Worm (Caenorhabditis elegans) whole organism, L1 larva: ENCODE results near the gene ptc-3.

Source experiments
- C04F5.9 ChIP-seq: sonication (generic microtip); optimal IDR thresholded peaks from 2 replicates; lab custom pipeline; 2016; ENCODE audit warnings: missing genetic modification characterization, missing compliant biosample characterization
- C16A3.4 ChIP-seq: fragments of 150-350 bp; optimal IDR thresholded peaks from 2 replicates; lab custom pipeline; 2014; ENCODE audit warnings: missing biosample characterization, missing genetic modification characterization
- Y116A8C.19 ChIP-seq: sonication (generic microtip); optimal IDR thresholded peaks from 2 replicates; lab custom pipeline; 2016; ENCODE audit warnings: missing compliant biosample characterization, missing genetic modification characterization, borderline replicate concordance
- alr-1 ChIP-seq: fragments of 200-800 bp; sonication (Bioruptor generic); optimal IDR thresholded peaks from 2 replicates; lab custom pipeline; 2018; ENCODE audit warnings: borderline replicate concordance, mild to moderate bottlenecking, missing genetic modification characterization, missing compliant biosample characterization
- ama-1 ChIP-seq: fragments of 150-350 bp; optimal IDR thresholded peaks from 2 replicates; lab custom pipeline; 2014
- blmp-1 ChIP-seq: fragments of 150-350 bp; optimal IDR thresholded peaks from 2 replicates; lab custom pipeline; 2014; ENCODE audit warnings: missing biosample characterization, missing genetic modification characterization
- ceh-63 ChIP-seq: fragments of 200-800 bp; sonication (Bioruptor generic); optimal IDR thresholded peaks from 2 replicates; lab custom pipeline; 2018; ENCODE audit warnings: mild to moderate bottlenecking, missing genetic modification characterization, missing compliant biosample characterization
- ceh-82 ChIP-seq, 3 experiments: fragments of 150-350 bp in 1 of 3; sonication (generic microtip) in 2 of 3; optimal IDR thresholded peaks; 2 replicates each; lab custom pipeline; 2014 to 2017; ENCODE audit warnings: missing biosample characterization in 3 of 3, missing genetic modification characterization in 3 of 3
- ces-1 ChIP-seq: fragments of 150-350 bp; optimal IDR thresholded peaks from 2 replicates; lab custom pipeline; 2014; ENCODE audit warnings: missing biosample characterization, missing genetic modification reagents, missing genetic modification characterization
- dsc-1 ChIP-seq: sonication (generic microtip); optimal IDR thresholded peaks from 2 replicates; lab custom pipeline; 2016; ENCODE audit warnings: mild to moderate bottlenecking, missing genetic modification characterization, missing compliant biosample characterization
- efl-3 ChIP-seq: fragments of 200-800 bp; sonication (Bioruptor generic); optimal IDR thresholded peaks from 2 replicates; lab custom pipeline; 2018; ENCODE audit warnings: mild to moderate bottlenecking, missing genetic modification characterization, missing compliant biosample characterization
- egl-13 ChIP-seq: sonication (generic microtip); optimal IDR thresholded peaks from 2 replicates; lab custom pipeline; 2016; ENCODE audit warnings: missing genotype, missing genetic modification reagents, missing genetic modification characterization, missing compliant biosample characterization
- elt-3 ChIP-seq, 6 experiments: fragments of 150-350 bp in 1 of 6; sonication (generic microtip); optimal IDR thresholded peaks; 2 replicates each; lab custom pipeline; 2017 to 2018; ENCODE audit warnings: missing biosample characterization in 6 of 6, missing genetic modification characterization in 6 of 6, inconsistent platforms in 1 of 6
- ets-5 ChIP-seq: fragments of 200-800 bp; sonication (Bioruptor generic); IDR thresholded peaks from 2 replicates; pipeline ENCODE4 v1.3.6; 2022; ENCODE audit warnings: missing genetic modification characterization, missing compliant biosample characterization
- hpl-2 ChIP-seq: fragments of 150-350 bp; optimal IDR thresholded peaks from 2 replicates; lab custom pipeline; 2014; ENCODE audit warnings: missing biosample characterization, missing genetic modification reagents, missing genetic modification characterization
- irx-1 ChIP-seq: sonication (generic microtip); optimal IDR thresholded peaks from 2 replicates; lab custom pipeline; 2016; ENCODE audit warnings: missing genetic modification characterization, missing compliant biosample characterization
- jun-1 ChIP-seq: fragments of 150-350 bp; optimal IDR thresholded peaks from 2 replicates; lab custom pipeline; 2014; ENCODE audit warnings: missing biosample characterization, missing genetic modification reagents, missing genetic modification characterization
- lin-13 ChIP-seq: fragments of 150-350 bp; optimal IDR thresholded peaks from 2 replicates; lab custom pipeline; 2014; ENCODE audit warnings: missing biosample characterization, missing genetic modification reagents, missing genetic modification characterization
- lin-14 ChIP-seq: fragments of 200-800 bp; sonication (Bioruptor generic); optimal IDR thresholded peaks from 2 replicates; lab custom pipeline; 2018; ENCODE audit warnings: mild to moderate bottlenecking, missing genetic modification characterization, moderate library complexity, missing compliant biosample characterization
- lin-35 ChIP-seq, 2 experiments: fragments of 150-350 bp; optimal IDR thresholded peaks; 2 replicates each; lab custom pipeline; 2014; ENCODE audit warnings: missing biosample characterization in 2 of 2, missing genetic modification characterization in 2 of 2, missing genetic modification reagents in 2 of 2
- lin-39 ChIP-seq: fragments of 150-350 bp; optimal IDR thresholded peaks from 2 replicates; lab custom pipeline; 2014; ENCODE audit warnings: missing biosample characterization, missing genetic modification reagents, missing genetic modification characterization
- lir-3 ChIP-seq: sonication (generic microtip); optimal IDR thresholded peaks from 2 replicates; lab custom pipeline; 2016; ENCODE audit warnings: mild to moderate bottlenecking, missing genetic modification characterization, moderate library complexity, missing compliant biosample characterization; ENCODE audit not compliant: poor library complexity
- lsy-2 ChIP-seq, 2 experiments: fragments of 150-350 bp; optimal IDR thresholded peaks; 2 replicates each; lab custom pipeline; 2014; ENCODE audit warnings: missing biosample characterization in 2 of 2, missing genetic modification characterization in 2 of 2
- mab-9 ChIP-seq: fragments of 200-800 bp; sonication (Bioruptor generic); IDR thresholded peaks from 2 replicates; pipeline ENCODE4 v1.3.6; 2022; ENCODE audit warnings: missing genetic modification reagents, missing genetic modification characterization, missing compliant biosample characterization
- mdl-1 ChIP-seq, 2 experiments: fragments of 150-350 bp; optimal IDR thresholded peaks; 2 replicates each; lab custom pipeline; 2014 to 2017; ENCODE audit warnings: missing biosample characterization in 2 of 2, missing genetic modification characterization in 2 of 2, inconsistent platforms in 1 of 2
- mep-1 ChIP-seq: fragments of 150-350 bp; optimal IDR thresholded peaks from 2 replicates; lab custom pipeline; 2014; ENCODE audit warnings: missing biosample characterization, missing genetic modification characterization
- nhr-11 ChIP-seq: fragments of 150-350 bp; optimal IDR thresholded peaks from 2 replicates; lab custom pipeline; 2014; ENCODE audit warnings: missing biosample characterization, missing genetic modification characterization
- nhr-19 ChIP-seq: fragments of 200-800 bp; sonication (Bioruptor generic); conservative IDR thresholded peaks from 2 replicates; pipeline ENCODE4 v1.3.6; 2022; ENCODE audit warnings: missing genetic modification characterization, missing compliant biosample characterization
- nhr-20 ChIP-seq: sonication (generic microtip); optimal IDR thresholded peaks from 2 replicates; lab custom pipeline; 2016; ENCODE audit warnings: mild to moderate bottlenecking, missing genetic modification characterization, missing compliant biosample characterization
- nhr-237 ChIP-seq: fragments of 150-350 bp; optimal IDR thresholded peaks from 2 replicates; lab custom pipeline; 2014; ENCODE audit warnings: missing biosample characterization, missing genetic modification characterization
- nhr-71 ChIP-seq: sonication (generic microtip); optimal IDR thresholded peaks from 2 replicates; lab custom pipeline; 2016; ENCODE audit warnings: mild to moderate bottlenecking, missing genetic modification characterization, moderate library complexity, missing compliant biosample characterization
- nhr-76 ChIP-seq: sonication (generic microtip); optimal IDR thresholded peaks from 2 replicates; lab custom pipeline; 2017; ENCODE audit warnings: missing biosample characterization, missing genetic modification characterization
- nhr-77 ChIP-seq: fragments of 150-350 bp; optimal IDR thresholded peaks from 2 replicates; lab custom pipeline; 2014; ENCODE audit warnings: missing biosample characterization, missing genetic modification characterization
- nhr-84 ChIP-seq: sonication (generic microtip); optimal IDR thresholded peaks from 2 replicates; lab custom pipeline; 2017; ENCODE audit warnings: missing biosample characterization, missing genetic modification characterization
- nhr-85 ChIP-seq: sonication (generic microtip); peaks from one replicate; lab custom pipeline; 2016; ENCODE audit warnings: missing genetic modification characterization, inconsistent platforms, missing compliant biosample characterization
- pag-3 ChIP-seq: sonication (generic microtip); optimal IDR thresholded peaks from 2 replicates; lab custom pipeline; 2017; ENCODE audit warnings: missing genetic modification characterization, mild to moderate bottlenecking, missing compliant biosample characterization, antibody characterized with exemption, borderline replicate concordance; ENCODE audit not compliant: insufficient read depth
- skn-1 ChIP-seq: fragments of 150-350 bp; optimal IDR thresholded peaks from 2 replicates; lab custom pipeline; 2014; ENCODE audit warnings: missing biosample characterization, missing genetic modification characterization
- snpc-4 ChIP-seq: fragments of 150-350 bp; optimal IDR thresholded peaks from 2 replicates; lab custom pipeline; 2014; ENCODE audit warnings: missing biosample characterization, missing genetic modification characterization
- snu-23 ChIP-seq: sonication (generic microtip); optimal IDR thresholded peaks from 2 replicates; lab custom pipeline; 2016; ENCODE audit warnings: missing genetic modification characterization, missing compliant biosample characterization
- tlp-1 ChIP-seq: fragments of 150-350 bp; optimal IDR thresholded peaks from 2 replicates; lab custom pipeline; 2014; ENCODE audit warnings: missing biosample characterization, missing genetic modification characterization
- unc-130 ChIP-seq: fragments of 150-350 bp; optimal IDR thresholded peaks from 2 replicates; lab custom pipeline; 2017; ENCODE audit warnings: missing biosample characterization, missing genetic modification characterization, inconsistent platforms
- unc-30 ChIP-seq: sonication (generic microtip); optimal IDR thresholded peaks from 2 replicates; lab custom pipeline; 2017; ENCODE audit warnings: missing biosample characterization, missing genetic modification characterization
- vab-15 ChIP-seq: sonication (generic microtip); optimal IDR thresholded peaks from 2 replicates; lab custom pipeline; 2017; ENCODE audit warnings: missing genotype, mild to moderate bottlenecking, missing genetic modification characterization, missing compliant biosample characterization
- ztf-11 ChIP-seq, 2 experiments: sonication (generic microtip); optimal IDR thresholded peaks; 2 replicates each; lab custom pipeline; 2016 to 2017; ENCODE audit warnings: missing genetic modification characterization in 2 of 2, missing biosample characterization in 1 of 2, missing compliant biosample characterization in 1 of 2

ptc-3 gene

DNA sequence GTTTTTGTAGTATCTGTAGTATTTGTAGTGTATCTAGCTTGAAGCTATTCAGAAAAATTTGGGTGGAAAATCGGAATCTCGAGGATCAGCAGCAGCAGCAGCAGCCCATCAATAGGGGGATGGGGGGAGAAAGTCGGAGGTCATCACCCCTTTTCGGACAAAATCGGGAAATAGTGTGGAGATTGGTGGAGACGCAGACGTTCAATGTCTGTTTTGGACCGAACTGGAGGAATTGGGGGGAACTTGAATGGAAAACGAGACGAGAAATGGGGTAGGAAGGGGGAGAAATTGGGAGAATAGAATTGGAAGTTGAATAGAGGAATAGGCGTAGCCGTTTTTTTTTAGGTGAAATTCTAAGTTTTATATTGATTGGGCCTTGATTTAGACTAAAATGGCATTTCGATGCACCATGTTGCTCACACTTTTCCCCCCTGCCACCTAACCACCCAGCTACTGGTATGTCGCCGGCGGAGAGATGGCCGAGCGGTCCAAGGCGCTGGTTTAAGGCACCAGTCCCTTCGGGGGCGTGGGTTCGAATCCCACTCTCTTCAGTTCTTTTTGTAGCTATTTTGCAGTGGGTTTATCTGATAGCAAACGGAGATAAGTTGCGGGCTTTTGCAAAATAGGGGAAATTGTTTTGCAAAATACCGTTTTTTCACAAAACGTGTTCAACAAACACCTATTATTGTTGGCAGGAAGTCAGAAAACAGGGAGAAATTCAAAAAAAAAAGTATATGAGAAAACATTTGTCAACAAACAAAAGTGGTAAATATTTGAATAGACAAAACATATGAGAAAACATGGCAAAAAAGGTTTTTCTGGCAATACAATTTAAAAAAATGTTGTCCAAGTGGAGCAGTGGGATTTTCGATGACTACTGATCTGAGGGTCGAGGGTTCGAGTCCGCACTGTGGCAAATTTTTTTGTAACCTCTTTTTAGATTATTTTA is 7.8 kb upstream of the ptc-3 start (continued):
- no peak for TF ChIP-seq nhr-84 (tag; lab: Kevin White, UChicago)
- no peak for TF ChIP-seq snpc-4
- no peak for TF ChIP-seq snu-23 (GFP tag; lab: Kevin White, UChicago)
- TF ChIP-seq pag-3 (tag; lab: Kevin White, UChicago): no peak
- TF ChIP-seq lin-35 (GFP tag; optimal IDR thresholded peaks at IDR 0.05; lab: Kevin White, UChicago): no peak
- no peak for TF ChIP-seq mab-9 (GFP tag; lab: Robert Waterston, UW)
- no peak for TF ChIP-seq Y116A8C.19 (tag; lab: Kevin White, UChicago)
- no peak for TF ChIP-seq nhr-11 (tag; lab: Kevin White, UChicago)
- 0 out of 2 replicates have a peak, but pooled peaks have one; percentile 6 for TF ChIP-seq nhr-19
- TF ChIP-seq irx-1: no peak
- TF ChIP-seq mep-1 (tag; lab: Kevin White, UChicago): no peak
- no peak for TF ChIP-seq nhr-76 (tag; lab: Kevin White, UChicago)
- TF ChIP-seq mdl-1 (tag; optimal IDR thresholded peaks at IDR 0.05; lab: Kevin White, UChicago): no peak
- peak; percentile 72 for TF ChIP-seq nhr-85 (tag; lab: Kevin White, UChicago)
- no peak for TF ChIP-seq lir-3
- peak; percentile 17 for TF ChIP-seq lin-14 (GFP tag; lab: Kevin White, UChicago)
- TF ChIP-seq efl-3 (GFP tag; lab: Kevin White, UChicago): no peak
- TF ChIP-seq jun-1 (tag; lab: Kevin White, UChicago): no peak
- TF ChIP-seq ztf-11 (tag; optimal IDR thresholded peaks at IDR 0.05; lab: Kevin White, UChicago): no peak
- TF ChIP-seq ets-5 (GFP tag; lab: Robert Waterston, UW): no peak
- peak in 1 of 2 experiments; percentile 9 for TF ChIP-seq lsy-2 (tag; optimal IDR thresholded peaks at IDR 0.05; lab: Kevin White, UChicago)
- TF ChIP-seq vab-15 (tag; lab: Kevin White, UChicago): no peak
- no peak for TF ChIP-seq C16A3.4 (tag; lab: Kevin White, UChicago)
- TF ChIP-seq hpl-2 (GFP tag; lab: Kevin White, UChicago): no peak
- no peak for TF ChIP-seq lin-13 (GFP tag; lab: Kevin White, UChicago)
- TF ChIP-seq ces-1 (GFP tag; lab: Kevin White, UChicago): no peak
- TF ChIP-seq dsc-1: no peak
- TF ChIP-seq nhr-71 (tag; lab: Kevin White, UChicago): no peak
- no peak for TF ChIP-seq skn-1

DNA sequence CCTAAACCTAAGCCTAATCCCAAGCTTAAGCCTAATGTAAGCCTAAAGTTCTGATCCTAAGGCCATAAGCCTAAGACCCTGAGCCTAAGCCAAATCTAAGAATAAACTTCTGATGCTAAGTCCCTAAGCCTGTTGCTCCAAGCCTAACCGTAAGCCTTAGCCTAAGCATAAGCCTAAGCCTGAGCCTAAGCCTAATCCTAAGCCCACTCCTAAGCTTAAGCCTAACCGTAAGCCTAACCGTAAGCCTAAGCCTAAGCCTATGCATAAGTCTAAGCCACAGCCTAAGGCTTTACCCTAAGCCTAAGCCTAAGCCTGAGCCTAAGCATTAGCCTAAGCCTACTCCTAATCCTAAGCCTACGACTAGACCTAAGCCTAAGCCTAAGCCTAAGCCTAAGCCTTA is 6.9 kb upstream of the ptc-3 start:
- TF ChIP-seq alr-1 (tag; lab: Kevin White, UChicago): no peak
- no peak for TF ChIP-seq lin-39
- no peak for TF ChIP-seq blmp-1
- no peak for TF ChIP-seq C04F5.9
- TF ChIP-seq unc-130 (tag; lab: Kevin White, UChicago): no peak
- TF ChIP-seq unc-30 (tag; lab: Kevin White, UChicago): no peak
- TF ChIP-seq ceh-63 (GFP tag; lab: Kevin White, UChicago): no peak
- no peak for TF ChIP-seq dsc-1

DNA sequence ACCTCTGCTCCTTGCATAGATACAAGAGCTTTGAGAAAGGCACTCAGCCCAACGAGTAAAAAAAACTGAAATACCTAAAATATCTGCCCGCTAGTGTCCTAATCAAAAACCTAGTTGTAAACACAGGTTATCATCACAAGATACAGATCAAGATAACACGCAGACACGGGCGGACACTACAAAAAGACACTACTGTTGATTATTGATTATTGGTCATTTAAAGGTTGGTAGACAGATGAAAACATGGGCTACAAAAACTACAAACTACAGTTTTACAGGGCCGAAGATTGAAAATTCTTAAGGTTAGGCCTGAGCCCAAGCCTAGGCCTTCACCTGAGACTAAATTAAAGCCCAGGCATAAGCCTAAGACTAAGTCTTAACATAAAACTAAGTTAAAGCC is 6.5 kb upstream of the ptc-3 start:
- peak in 1 of 2 experiments; percentile 24 for TF ChIP-seq lin-35 (GFP tag; optimal IDR thresholded peaks at IDR 0.05; lab: Kevin White, UChicago)
- no peak for TF ChIP-seq ama-1 (lab: Kevin White, UChicago)
- no peak for TF ChIP-seq skn-1
- TF ChIP-seq nhr-85 (tag; lab: Kevin White, UChicago): peak; percentile 74
- TF ChIP-seq nhr-77: no peak
- no peak for TF ChIP-seq egl-13 (tag; lab: Kevin White, UChicago)
- TF ChIP-seq ceh-82 (tag; optimal IDR thresholded peaks at IDR 0.05; lab: Kevin White, UChicago): no peak
- peak; percentile 5 for TF ChIP-seq blmp-1
- peak in 1 of 6 experiments; percentile 48 for TF ChIP-seq elt-3 (tag; optimal IDR thresholded peaks at IDR 0.05; lab: Kevin White, UChicago)
- no peak for TF ChIP-seq C16A3.4 (tag; lab: Kevin White, UChicago)
- no peak for TF ChIP-seq tlp-1
- peak; percentile 26 for TF ChIP-seq nhr-20
- no peak for TF ChIP-seq nhr-237
- peak; percentile 0 for TF ChIP-seq snu-23 (GFP tag; lab: Kevin White, UChicago)
